Fruit fly (Drosophila melanogaster) S2 (cell line): ENCODE data around the gene ND-ASHI.

Experiments used
- CG8478 ChIP-seq: fragments of >200 bp; optimal IDR thresholded peaks from 2 replicates; lab custom pipeline; 2018
- CTCF ChIP-seq, 2 experiments: fragments of >200 bp; optimal IDR thresholded peaks; 2 replicates each; lab custom pipeline; 2018

- TF ChIP-seq CG8478 (lab: Kevin White, UChicago) (no peak), CTCF (optimal IDR thresholded peaks at IDR 0.05; lab: Kevin White, UChicago) (no peak)
Observed at dm6 chrX:6719259-6719658, 40.3 kb upstream of the ND-ASHI start.
